Fruit fly (Drosophila melanogaster): ENCODE data around the gene CG14695.

The CG14695 gene

DNA sequence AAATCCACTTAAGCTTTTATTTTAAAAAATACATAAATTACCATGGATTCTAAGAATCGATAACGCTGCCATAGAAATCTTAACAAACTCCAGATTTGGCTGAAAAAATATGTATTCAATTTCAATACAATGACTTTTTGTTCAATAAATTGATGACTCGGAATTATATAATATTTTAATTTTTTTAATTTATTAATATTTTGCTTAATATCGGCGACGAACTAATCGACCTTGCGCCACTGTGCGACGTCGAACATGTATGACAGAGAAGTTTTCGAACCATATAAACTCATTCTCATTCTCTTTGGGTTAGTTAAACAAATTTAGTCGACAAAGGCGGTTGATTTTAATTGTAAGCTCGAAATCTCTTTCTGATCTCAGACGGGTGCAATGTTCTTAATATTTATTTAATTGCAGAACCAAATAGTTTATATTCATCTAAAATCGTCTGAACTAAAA is 29.6 kb downstream of the CG14695 start, which contains the start of gene CG42394 (continued):
- TF ChIP-seq CG34406 (GFP tag; optimal IDR thresholded peaks at IDR 0.05): peak; percentile 90
- peak; percentile 88 for TF ChIP-seq Sox14 (GFP tag; optimal IDR thresholded peaks at IDR 0.05)
- peak; percentile 90 for TF ChIP-seq Smox (GFP tag; optimal IDR thresholded peaks at IDR 0.05)
- peak; percentile 81 for TF ChIP-seq fd85E (GFP tag; optimal IDR thresholded peaks at IDR 0.05)
- peak; percentile 91 for TF ChIP-seq Hr4 (GFP tag; optimal IDR thresholded peaks at IDR 0.05)
- peak; percentile 55 for TF ChIP-seq Sox15 (GFP tag; optimal IDR thresholded peaks at IDR 0.05)
- TF ChIP-seq Met (GFP tag; optimal IDR thresholded peaks at IDR 0.05): peak; percentile 91
- TF ChIP-seq vri (GFP tag; optimal IDR thresholded peaks at IDR 0.05): peak; percentile 80
- TF ChIP-seq CG11762 (GFP tag; optimal IDR thresholded peaks at IDR 0.05; ENCODE audit: insufficient read depth): peak; percentile 94
- peak; percentile 92 for TF ChIP-seq achi (GFP tag; optimal IDR thresholded peaks at IDR 0.05)
- peak; percentile 92 for TF ChIP-seq CG6854 (GFP tag; optimal IDR thresholded peaks at IDR 0.05)

DNA sequence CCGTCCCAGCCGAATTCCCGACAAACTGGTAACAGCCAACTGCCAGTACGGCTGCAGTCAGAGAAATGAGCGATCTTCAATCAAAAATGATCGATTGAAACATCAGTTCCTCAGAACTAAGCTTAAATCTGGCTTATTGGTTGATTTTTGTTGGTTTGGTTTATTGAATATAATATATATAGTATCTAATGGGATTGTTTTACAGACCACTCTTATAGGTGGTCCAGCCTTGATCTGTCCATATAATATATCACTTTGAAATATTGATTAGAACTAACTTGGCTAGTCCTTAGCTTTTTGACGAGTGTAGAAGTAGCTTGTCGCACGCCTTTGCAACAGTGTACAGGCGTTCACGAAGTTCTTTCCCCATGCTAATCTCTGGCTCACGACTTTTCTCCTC is 36.7 kb downstream of the CG14695 start:
- peak; percentile 70 for TF ChIP-seq Eip78C (GFP tag)
- no peak for TF ChIP-seq Eip93F (GFP tag; optimal IDR thresholded peaks at IDR 0.05)
- peak; percentile 24 for TF ChIP-seq CG3919 (GFP tag; optimal IDR thresholded peaks at IDR 0.05)
- peak; percentile 19 for TF ChIP-seq acj6 (GFP tag; optimal IDR thresholded peaks at IDR 0.05)
- no peak for TF ChIP-seq Hr4 (GFP tag; optimal IDR thresholded peaks at IDR 0.05)
- TF ChIP-seq CG6808 (GFP tag; optimal IDR thresholded peaks at IDR 0.05): peak; percentile 44
- TF ChIP-seq CG6792 (GFP tag; optimal IDR thresholded peaks at IDR 0.05): no peak
- TF ChIP-seq Gug (GFP tag; IDR thresholded peaks at IDR 0.05): no peak
- no peak for TF ChIP-seq salr (GFP tag; optimal IDR thresholded peaks at IDR 0.05)
- TF ChIP-seq achi (GFP tag; optimal IDR thresholded peaks at IDR 0.05): peak; percentile 20
- peak; percentile 30 for TF ChIP-seq CG10669 (GFP tag; optimal IDR thresholded peaks at IDR 0.05)
- peak; percentile 28 for TF ChIP-seq CG10631 (GFP tag; optimal IDR thresholded peaks at IDR 0.05)
- peak; percentile 31 for TF ChIP-seq Ets96B (tag; optimal IDR thresholded peaks at IDR 0.05)
- peak; percentile 61 for TF ChIP-seq dsx (GFP tag; optimal IDR thresholded peaks at IDR 0.05; ENCODE audit: poor library complexity, severe bottlenecking)
- peak; percentile 4 to 31 for TF ChIP-seq ss (GFP tag; optimal IDR thresholded peaks at IDR 0.05)
- peak; percentile 48 for TF ChIP-seq CG32006 (GFP tag; optimal IDR thresholded peaks at IDR 0.05)
- TF ChIP-seq CG15336 (GFP tag; IDR thresholded peaks at IDR 0.05): 0 out of 2 replicates have a peak, but pooled peaks have one; percentile 12
- no peak for TF ChIP-seq cyc (GFP tag; optimal IDR thresholded peaks at IDR 0.05)
- no peak for TF ChIP-seq Ets21C (GFP tag; optimal IDR thresholded peaks at IDR 0.05)
- peak; percentile 58 for TF ChIP-seq CG3032 (tag; optimal IDR thresholded peaks at IDR 0.05)
- peak; percentile 16 for TF ChIP-seq fd59A (GFP tag; optimal IDR thresholded peaks at IDR 0.05)

DNA sequence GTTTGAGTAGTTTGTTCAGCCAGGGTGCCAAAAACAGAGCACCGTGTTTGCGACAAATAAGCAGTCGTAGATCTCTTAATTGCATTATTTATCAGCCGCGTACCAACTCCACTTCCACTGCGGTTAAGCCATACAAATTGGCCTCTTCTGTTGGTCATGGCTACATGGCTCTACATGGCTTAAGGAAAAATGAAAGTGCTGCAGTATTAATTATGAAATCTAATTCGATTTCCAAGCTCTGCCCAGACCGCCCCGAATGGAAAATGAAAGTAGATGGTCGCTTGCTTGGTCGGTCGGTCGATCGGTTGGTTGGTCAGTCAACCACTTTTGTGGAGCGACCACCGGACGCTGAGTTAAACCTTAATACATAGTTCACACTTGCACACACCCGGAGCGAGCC is 42.2 kb downstream of the CG14695 start:
- no peak for TF ChIP-seq dsx (GFP tag; optimal IDR thresholded peaks at IDR 0.05; ENCODE audit: poor library complexity, severe bottlenecking)
- TF ChIP-seq CG8632 (GFP tag; optimal IDR thresholded peaks at IDR 0.05): no peak
- TF ChIP-seq CG6163 (GFP tag; IDR thresholded peaks at IDR 0.05): no peak
- TF ChIP-seq lz (GFP tag; optimal IDR thresholded peaks at IDR 0.05): no peak
- no peak for TF ChIP-seq esn (GFP tag; optimal IDR thresholded peaks at IDR 0.05)
- no peak for TF ChIP-seq CG15336 (GFP tag; IDR thresholded peaks at IDR 0.05)
- no peak for TF ChIP-seq CG9139 (GFP tag; optimal IDR thresholded peaks at IDR 0.05)
- no peak for TF ChIP-seq Sox14 (GFP tag; optimal IDR thresholded peaks at IDR 0.05)
- no peak for TF ChIP-seq spab (GFP tag; optimal IDR thresholded peaks at IDR 0.05)

DNA sequence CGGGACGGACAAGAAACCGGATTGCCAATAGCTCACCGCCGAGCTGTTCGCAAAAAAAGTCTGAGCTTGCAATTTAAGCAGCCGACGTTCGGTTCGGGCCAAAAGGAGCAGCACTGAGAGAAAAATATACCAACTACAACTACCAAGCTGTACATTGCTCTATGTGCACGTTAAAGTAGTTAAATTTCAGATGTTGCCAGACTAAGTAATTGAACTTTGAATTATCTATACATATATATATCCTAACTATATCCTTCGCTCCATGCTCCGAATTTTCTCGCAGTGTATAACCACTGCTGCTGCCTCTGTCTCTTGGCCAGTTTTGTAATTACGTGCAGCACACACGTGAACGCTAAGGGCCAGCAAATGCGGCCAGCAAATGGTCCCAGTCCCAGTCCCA is 44.2 kb downstream of the CG14695 start:
- peak; percentile 89 for TF ChIP-seq fd85E (GFP tag; optimal IDR thresholded peaks at IDR 0.05)
- TF ChIP-seq CG6808 (GFP tag; optimal IDR thresholded peaks at IDR 0.05): peak; percentile 96
- peak; percentile 92 for TF ChIP-seq Smox (GFP tag; optimal IDR thresholded peaks at IDR 0.05)
- peak; percentile 95 for TF ChIP-seq cyc (GFP tag; optimal IDR thresholded peaks at IDR 0.05)
- peak; percentile 94 for TF ChIP-seq vri (GFP tag; optimal IDR thresholded peaks at IDR 0.05)
- peak; percentile 97 for TF ChIP-seq acj6 (GFP tag; optimal IDR thresholded peaks at IDR 0.05)
- peak; percentile 98 for TF ChIP-seq CG3919 (GFP tag; optimal IDR thresholded peaks at IDR 0.05)
- peak; percentile 96 for TF ChIP-seq topi (GFP tag; optimal IDR thresholded peaks at IDR 0.05)
- peak; percentile 95 for TF ChIP-seq spab (GFP tag; optimal IDR thresholded peaks at IDR 0.05)
- TF ChIP-seq Gug (GFP tag; IDR thresholded peaks at IDR 0.05): peak; percentile 88
- TF ChIP-seq OdsH (GFP tag; optimal IDR thresholded peaks at IDR 0.05): peak; percentile 97
- no peak for TF ChIP-seq fkh (GFP tag; optimal IDR thresholded peaks at IDR 0.05)
- peak; percentile 96 for TF ChIP-seq esn (GFP tag; optimal IDR thresholded peaks at IDR 0.05)
- TF ChIP-seq Ets96B (tag; optimal IDR thresholded peaks at IDR 0.05): peak; percentile 95
- TF ChIP-seq CG8319 (GFP tag; optimal IDR thresholded peaks at IDR 0.05): peak; percentile 92
- peak; percentile 90 for TF ChIP-seq Sox15 (GFP tag; optimal IDR thresholded peaks at IDR 0.05)
- peak; percentile 97 for TF ChIP-seq Eip75B (GFP tag; optimal IDR thresholded peaks at IDR 0.05)
- TF ChIP-seq dsx (GFP tag; optimal IDR thresholded peaks at IDR 0.05; ENCODE audit: poor library complexity, severe bottlenecking): peak; percentile 93
- peak; percentile 95 for TF ChIP-seq CG11762 (GFP tag; optimal IDR thresholded peaks at IDR 0.05; ENCODE audit: insufficient read depth)
- TF ChIP-seq Eip78C (GFP tag): peak; percentile 99
- peak; percentile 92 for TF ChIP-seq dac (GFP tag; optimal IDR thresholded peaks at IDR 0.05)
- peak; percentile 95 for TF ChIP-seq CG8632 (GFP tag; optimal IDR thresholded peaks at IDR 0.05)
- peak; percentile 97 for TF ChIP-seq CG8119 (GFP tag; IDR thresholded peaks at IDR 0.05)
